Worm (Caenorhabditis elegans): ENCODE measurements around the gene mdt-8.

DNA sequence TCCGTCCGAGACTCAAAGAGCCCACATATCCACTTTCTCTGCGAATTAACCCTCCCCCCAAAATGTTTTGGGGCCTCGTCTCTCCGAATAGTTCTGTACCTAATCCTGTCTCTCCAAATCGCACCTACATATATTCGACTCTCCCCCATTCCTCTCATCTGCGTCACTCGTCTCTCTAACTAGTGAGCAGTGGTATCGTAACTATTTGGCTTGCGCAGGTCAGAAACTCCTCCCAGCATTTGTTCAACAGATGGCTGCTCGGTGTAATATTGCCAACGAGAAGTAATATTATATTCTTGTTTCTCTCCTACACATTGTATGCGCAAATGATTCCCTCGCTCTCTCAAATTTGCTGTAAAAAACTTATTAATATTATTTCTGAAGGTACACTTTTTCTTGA, 22.0 kb upstream of the mdt-8 start, which contains the start of gene F54D5.24:
- TF ChIP-seq ama-1 (optimal IDR thresholded peaks at IDR 0.05) (no peak), nhr-11 (tag; optimal IDR thresholded peaks at IDR 0.05) (no peak), pax-1 (tag; optimal IDR thresholded peaks at IDR 0.05) (no peak), ceh-30 (tag; optimal IDR thresholded peaks at IDR 0.05) (no peak), elt-2 (tag; optimal IDR thresholded peaks at IDR 0.05) (no peak), ceh-9 (tag; optimal IDR thresholded peaks at IDR 0.05) (no peak), unc-86 (tag; optimal IDR thresholded peaks at IDR 0.05) (no peak), ceh-48 (tag; optimal IDR thresholded peaks at IDR 0.05) (no peak), pqm-1 (tag; optimal IDR thresholded peaks at IDR 0.05) (no peak), zip-5 (tag; optimal IDR thresholded peaks at IDR 0.05) (no peak), Y22D7AL.16 (tag; optimal IDR thresholded peaks at IDR 0.05) (no peak), pha-4 (tag; optimal IDR thresholded peaks at IDR 0.05) (no peak)

Measured in whole organism, late embryonic.